Fruit fly (Drosophila melanogaster): ENCODE measurements around the gene CG14440.

DNA sequence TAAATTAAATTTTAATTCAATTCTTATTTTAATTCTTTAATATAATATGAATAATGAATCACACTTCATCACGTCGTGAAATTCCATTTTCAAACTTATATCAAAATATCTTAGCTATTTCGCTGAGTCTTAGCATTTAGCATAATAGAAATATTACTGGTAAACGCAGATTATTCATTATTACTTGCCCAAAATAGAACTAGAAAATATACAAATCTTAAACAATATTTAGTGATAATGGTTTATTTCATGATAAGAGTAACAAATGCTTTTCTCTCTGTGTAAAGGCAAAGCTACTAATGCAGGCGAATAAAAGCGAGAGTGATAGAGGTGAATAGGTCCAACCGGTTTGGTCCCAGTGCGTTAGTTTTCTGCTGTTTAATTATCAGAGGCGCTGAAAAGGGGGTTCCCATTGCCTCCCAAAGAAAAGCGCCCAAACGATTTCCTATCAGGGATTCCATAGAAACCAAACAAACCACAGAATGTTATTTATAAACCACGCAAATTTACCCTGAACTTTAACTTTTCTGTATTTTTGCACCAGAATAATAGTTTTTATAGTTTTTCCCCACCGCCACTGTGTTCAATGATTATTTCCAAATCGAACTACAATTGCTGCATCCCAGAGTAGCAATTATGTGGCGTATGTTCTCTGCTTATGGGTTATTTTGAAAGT lies 35.4 kb downstream of the CG14440 start:
- TF ChIP-seq usp (GFP tag; optimal IDR thresholded peaks at IDR 0.05) (no peak), CG8478 (optimal IDR thresholded peaks at IDR 0.05) (no peak)
